Worm (Caenorhabditis elegans) whole organism, L4 larva: ENCODE measurements around the gene ccep-135.
A peak's percentile ranks its signal among the peaks of the same experiment; 100 is the strongest.

ENCODE experiments used
- D1046.2 ChIP-seq: fragments of 200-800 bp; sonication (Bioruptor generic); IDR thresholded peaks from 2 replicates; pipeline ENCODE4 v1.3.6; 2022; ENCODE audit warnings: missing genetic modification characterization, missing compliant biosample characterization
- T20F7.1 ChIP-seq: fragments of 200-800 bp; sonication (Bioruptor generic); optimal IDR thresholded peaks from 2 replicates; lab custom pipeline; 2018; ENCODE audit warnings: mild to moderate bottlenecking, missing genetic modification characterization, missing compliant biosample characterization
- Y48G9A.11 ChIP-seq: fragments of 200-800 bp; sonication (Bioruptor generic); IDR thresholded peaks from 2 replicates; pipeline ENCODE4 v1.3.6; 2022; ENCODE audit warnings: missing genetic modification reagents, missing genetic modification characterization, missing compliant biosample characterization
- Y75B8A.6 ChIP-seq: fragments of 200-800 bp; sonication (Bioruptor generic); IDR thresholded peaks from 2 replicates; pipeline ENCODE4 v1.3.6; 2022; ENCODE audit warnings: missing genetic modification reagents, missing genetic modification characterization, missing compliant biosample characterization
- aha-1 ChIP-seq: fragments of 150-350 bp; peaks from one replicate; lab custom pipeline; 2014; ENCODE audit warnings: missing biosample characterization, missing genetic modification characterization
- aly-2 ChIP-seq: sonication (generic microtip); optimal IDR thresholded peaks from 2 replicates; lab custom pipeline; 2018; ENCODE audit warnings: missing biosample characterization, missing genetic modification characterization
- ceh-28 ChIP-seq: fragments of 150-350 bp; optimal IDR thresholded peaks from 2 replicates; lab custom pipeline; 2014; ENCODE audit warnings: missing biosample characterization, missing genetic modification reagents, missing genetic modification characterization
- ceh-62 ChIP-seq: sonication (generic microtip); optimal IDR thresholded peaks from 2 replicates; lab custom pipeline; 2017; ENCODE audit warnings: missing biosample characterization, missing genetic modification characterization
- ces-1 ChIP-seq: fragments of 150-350 bp; sonication (generic microtip); optimal IDR thresholded peaks from 4 replicates; lab custom pipeline; 2014; ENCODE audit warnings: missing biosample characterization, missing genetic modification reagents, missing genetic modification characterization
- cey-2 ChIP-seq: sonication (generic microtip); optimal IDR thresholded peaks from 3 replicates; lab custom pipeline; 2017; ENCODE audit warnings: missing genetic modification characterization, mild to moderate bottlenecking, missing compliant biosample characterization, antibody characterized with exemption, borderline replicate concordance; ENCODE audit not compliant: insufficient read depth
- daf-12 ChIP-seq: fragments of 150-350 bp; optimal IDR thresholded peaks from 2 replicates; lab custom pipeline; 2014; ENCODE audit warnings: missing biosample characterization, missing genetic modification reagents, missing genetic modification characterization
- daf-19 ChIP-seq: fragments of 200-800 bp; sonication (Bioruptor generic); conservative IDR thresholded peaks from 2 replicates; pipeline ENCODE4 v1.3.6; 2022; ENCODE audit warnings: missing genetic modification characterization, missing compliant biosample characterization
- daf-8 ChIP-seq: fragments of 200-800 bp; sonication (Bioruptor generic); IDR thresholded peaks from 2 replicates; pipeline ENCODE4 v1.3.6; 2022; ENCODE audit warnings: missing genetic modification characterization, missing compliant biosample characterization
- dmd-8 ChIP-seq: fragments of 200-800 bp; sonication (Bioruptor generic); IDR thresholded peaks from 2 replicates; pipeline ENCODE4 v1.3.6; 2022; ENCODE audit warnings: missing genetic modification characterization, missing compliant biosample characterization
- dmd-9 ChIP-seq: fragments of 200-800 bp; sonication (Bioruptor generic); IDR thresholded peaks from 2 replicates; pipeline ENCODE4 v1.3.6; 2022; ENCODE audit warnings: missing genetic modification reagents, missing genetic modification characterization, missing compliant biosample characterization
- dpl-1 ChIP-seq: fragments of 150-350 bp; optimal IDR thresholded peaks from 2 replicates; lab custom pipeline; 2014; ENCODE audit warnings: missing biosample characterization, missing genetic modification reagents, missing genetic modification characterization
- fkh-10 ChIP-seq: fragments of 150-350 bp; optimal IDR thresholded peaks from 2 replicates; lab custom pipeline; 2014; ENCODE audit warnings: missing biosample characterization, missing genetic modification reagents, missing genetic modification characterization
- fos-1 ChIP-seq: fragments of 150-350 bp; optimal IDR thresholded peaks from 2 replicates; lab custom pipeline; 2014; ENCODE audit warnings: missing biosample characterization, missing genetic modification characterization
- lim-7 ChIP-seq: fragments of 200-800 bp; sonication (Bioruptor generic); IDR thresholded peaks from 2 replicates; pipeline ENCODE4 v1.3.6; 2022; ENCODE audit warnings: missing genetic modification characterization, missing compliant biosample characterization
- lin-15B ChIP-seq: fragments of 150-350 bp; sonication (generic microtip); optimal IDR thresholded peaks from 3 replicates; lab custom pipeline; 2014; ENCODE audit warnings: missing biosample characterization, missing genetic modification characterization
- lin-38 ChIP-seq: fragments of 200-800 bp; sonication (Bioruptor generic); IDR thresholded peaks from 2 replicates; pipeline ENCODE4 v1.3.6; 2022; ENCODE audit warnings: missing genetic modification reagents, missing genetic modification characterization, missing compliant biosample characterization
- lsy-2 ChIP-seq, 2 experiments: fragments of 150-350 bp in 1 of 2; sonication (generic microtip) in 1 of 2; optimal IDR thresholded peaks; 2 replicates each; lab custom pipeline; 2014 to 2017; ENCODE audit warnings: missing biosample characterization in 2 of 2, missing genetic modification characterization in 2 of 2
- mdl-1 ChIP-seq, 2 experiments: fragments of 150-350 bp in 1 of 2; sonication (generic microtip) in 1 of 2; optimal IDR thresholded peaks; 2 replicates each; lab custom pipeline; 2014 to 2017; ENCODE audit warnings: missing biosample characterization in 2 of 2, missing genetic modification characterization in 2 of 2
- mdt-29 ChIP-seq: fragments of 200-800 bp; sonication (Bioruptor generic); IDR thresholded peaks from 2 replicates; pipeline ENCODE4 v1.3.6; 2022; ENCODE audit warnings: missing genetic modification reagents, missing genetic modification characterization, missing compliant biosample characterization
- mxl-2 ChIP-seq: fragments of 200-800 bp; sonication (Bioruptor generic); conservative IDR thresholded peaks from 2 replicates; pipeline ENCODE4 v1.3.6; 2022; ENCODE audit warnings: missing genetic modification reagents, missing genetic modification characterization, missing compliant biosample characterization
- nhr-11 ChIP-seq: fragments of 150-350 bp; optimal IDR thresholded peaks from 2 replicates; lab custom pipeline; 2014; ENCODE audit warnings: missing biosample characterization, missing genetic modification characterization
- nhr-6 ChIP-seq: fragments of 150-350 bp; optimal IDR thresholded peaks from 2 replicates; lab custom pipeline; 2014; ENCODE audit warnings: missing biosample characterization, missing genetic modification characterization
- php-3 ChIP-seq: fragments of 200-800 bp; sonication (Bioruptor generic); IDR thresholded peaks from 2 replicates; pipeline ENCODE4 v1.3.6; 2022; ENCODE audit warnings: missing genetic modification reagents, missing genetic modification characterization, missing compliant biosample characterization
- set-16 ChIP-seq: fragments of 200-800 bp; sonication (Bioruptor generic); IDR thresholded peaks from 2 replicates; pipeline ENCODE4 v1.3.6; 2022; ENCODE audit warnings: missing genetic modification reagents, missing genetic modification characterization, missing compliant biosample characterization
- skn-1 ChIP-seq: fragments of 150-350 bp; optimal IDR thresholded peaks from 2 replicates; lab custom pipeline; 2014; ENCODE audit warnings: missing biosample characterization, missing genetic modification characterization
- snpc-4 ChIP-seq: fragments of 150-350 bp; optimal IDR thresholded peaks from 2 replicates; lab custom pipeline; 2014; ENCODE audit warnings: missing biosample characterization, missing genetic modification characterization
- tag-97 ChIP-seq: fragments of 200-800 bp; sonication (Bioruptor generic); IDR thresholded peaks from 2 replicates; pipeline ENCODE4 v1.3.6; 2022; ENCODE audit warnings: missing genetic modification characterization, missing compliant biosample characterization
- unc-62 ChIP-seq, 3 experiments: fragments of 150-350 bp in 1 of 3; sonication (generic microtip); optimal IDR thresholded peaks in 2 of 3; peaks in 1 of 3; 1 replicate in 1 of 3; 2 replicates in 2 of 3; lab custom pipeline; 2014 to 2017; ENCODE audit warnings: missing biosample characterization in 3 of 3, missing genetic modification characterization in 3 of 3, missing genetic modification reagents in 3 of 3, missing genotype in 1 of 3
- ztf-7 ChIP-seq: fragments of 150-350 bp; optimal IDR thresholded peaks from 2 replicates; lab custom pipeline; 2014; ENCODE audit warnings: missing biosample characterization, missing genetic modification characterization

ccep-135 gene

ce11 chrIII:3094694-3095093 lies 3.0 kb downstream of the ccep-135 start:
- TF ChIP-seq Y75B8A.6 (GFP tag; lab: Robert Waterston, UW) (no peak), dmd-9 (no peak), daf-19 (GFP tag; lab: Robert Waterston, UW) (no peak), lsy-2 (tag; optimal IDR thresholded peaks at IDR 0.05; lab: Kevin White, UChicago) (no peak), snpc-4 (tag; lab: Kevin White, UChicago) (no peak), daf-8 (no peak), set-16 (GFP tag; lab: Robert Waterston, UW) (no peak), lin-15B (tag; lab: Kevin White, UChicago) (no peak), skn-1 (no peak), dpl-1 (no peak), mdl-1 (tag; optimal IDR thresholded peaks at IDR 0.05; lab: Kevin White, UChicago) (no peak), nhr-6 (no peak), mdt-29 (no peak), aly-2 (tag; lab: Kevin White, UChicago) (no peak), php-3 (GFP tag; lab: Robert Waterston, UW) (no peak), Y48G9A.11 (GFP tag; lab: Robert Waterston, UW) (no peak), daf-12 (tag; lab: Kevin White, UChicago) (no peak), ztf-7 (no peak), nhr-11 (no peak), mxl-2 (no peak)

DNA sequence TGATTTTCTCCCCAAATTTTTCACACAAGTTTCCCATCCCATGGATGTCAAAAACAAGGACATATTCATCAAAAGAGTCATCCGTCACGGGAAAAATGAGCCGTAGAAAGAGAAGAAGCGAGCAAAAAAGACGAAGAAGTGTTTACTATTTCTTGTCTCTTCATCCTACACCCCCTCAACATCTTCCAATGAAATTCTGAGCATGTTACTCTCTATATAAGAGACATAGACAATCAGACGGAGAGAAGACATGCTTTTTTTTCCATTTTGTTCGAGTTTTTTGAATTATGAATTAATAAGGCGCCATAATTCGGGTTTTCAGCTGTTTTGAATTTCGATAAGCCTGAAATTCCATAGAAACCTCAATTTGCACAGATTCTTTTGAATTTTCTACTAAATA lies 4.4 kb downstream of the ccep-135 start:
- TF ChIP-seq fkh-10 (GFP tag; lab: Kevin White, UChicago) (peak; percentile 56), lsy-2 (tag; optimal IDR thresholded peaks at IDR 0.05; lab: Kevin White, UChicago) (peak in 1 of 2 experiments; percentile 25), unc-62 (GFP tag; optimal IDR thresholded peaks at IDR 0.05 in 1 of 2; lab: Kevin White, UChicago) (peak in 1 of 2 experiments; percentile 89), unc-62 (tag; optimal IDR thresholded peaks at IDR 0.05; lab: Kevin White, UChicago) (no peak), cey-2 (tag; lab: Kevin White, UChicago) (no peak)

DNA sequence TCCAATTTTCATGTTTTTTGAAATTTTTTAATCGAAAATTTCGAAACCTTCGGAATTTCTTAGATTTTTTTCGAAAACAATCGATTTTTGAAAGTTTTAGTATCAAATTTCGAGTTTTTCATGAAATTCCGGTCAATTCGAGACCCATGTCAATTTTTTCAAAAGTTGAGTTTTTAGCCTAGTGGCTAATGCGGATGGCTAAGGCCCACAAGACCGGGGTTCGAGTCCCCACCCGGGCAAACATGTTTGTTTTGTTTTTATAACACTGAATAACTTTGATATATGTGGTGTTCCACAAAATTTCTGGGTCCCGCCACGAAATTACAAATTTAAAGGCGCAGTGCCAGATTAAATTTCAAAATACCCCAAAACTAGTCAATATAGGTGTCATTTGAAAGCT lies 7.7 kb downstream of the ccep-135 start:
- TF ChIP-seq D1046.2 (GFP tag; lab: Robert Waterston, UW) (no peak), lin-38 (0 out of 2 replicates have a peak, but pooled peaks have one; percentile 32), tag-97 (GFP tag; lab: Robert Waterston, UW) (no peak), aha-1 (tag; lab: Kevin White, UChicago) (peak; percentile 72)

DNA sequence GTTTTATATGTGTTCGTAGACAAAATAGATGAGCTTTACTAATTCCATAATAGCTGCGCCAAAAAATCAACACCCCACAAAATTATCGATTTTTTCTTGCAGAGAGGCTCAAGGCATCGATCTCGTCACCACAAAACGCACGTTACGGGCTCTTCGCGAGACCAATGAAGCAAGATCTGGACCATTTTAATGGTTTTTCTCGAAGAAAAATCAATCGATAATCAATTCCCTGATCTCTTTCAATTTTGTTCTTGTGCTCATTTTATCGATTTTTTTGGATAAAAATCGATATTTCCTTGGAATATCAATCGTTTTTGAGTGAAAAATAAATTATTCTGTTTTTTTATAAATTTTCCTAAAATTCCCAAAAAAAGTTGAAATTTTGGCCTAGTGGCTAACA lies 8.5 kb downstream of the ccep-135 start:
- TF ChIP-seq ceh-28 (tag; lab: Kevin White, UChicago), result peak; percentile 92
- no peak for TF ChIP-seq nhr-11

ce11 chrIII:3100593-3101270 lies 9.1 kb downstream of the ccep-135 start:
- TF ChIP-seq aha-1 (tag; lab: Kevin White, UChicago), result peak; percentile 13
- no peak for TF ChIP-seq T20F7.1 (GFP tag; lab: Kevin White, UChicago)
- no peak for TF ChIP-seq ceh-62 (tag; lab: Kevin White, UChicago)
- TF ChIP-seq dmd-8 (GFP tag; lab: Robert Waterston, UW), result no peak
- TF ChIP-seq ces-1 (GFP tag; lab: Kevin White, UChicago), result no peak
- TF ChIP-seq fos-1, result no peak
- TF ChIP-seq lsy-2 (tag; optimal IDR thresholded peaks at IDR 0.05; lab: Kevin White, UChicago), result no peak
- TF ChIP-seq unc-62 (GFP tag; optimal IDR thresholded peaks at IDR 0.05 in 1 of 2; lab: Kevin White, UChicago), result peak in 1 of 2 experiments; percentile 58
- TF ChIP-seq unc-62 (tag; optimal IDR thresholded peaks at IDR 0.05; lab: Kevin White, UChicago), result no peak
- TF ChIP-seq lim-7 (GFP tag; lab: Robert Waterston, UW), result no peak
